Worm (Caenorhabditis elegans) whole organism, L2 larva: ENCODE measurements around the gene ZC239.13.

ENCODE experiments used
- C34F6.9 ChIP-seq: fragments of 150-350 bp; optimal IDR thresholded peaks from 2 replicates; lab custom pipeline; 2014; ENCODE audit warnings: missing biosample characterization, missing genetic modification characterization
- F13H6.1 ChIP-seq: sonication (generic microtip); optimal IDR thresholded peaks from 2 replicates; lab custom pipeline; 2016; ENCODE audit warnings: missing genetic modification characterization, missing compliant biosample characterization
- R02D3.7 ChIP-seq: fragments of 150-350 bp; optimal IDR thresholded peaks from 2 replicates; lab custom pipeline; 2014; ENCODE audit warnings: missing biosample characterization, missing genetic modification characterization
- Y55F3AM.14 ChIP-seq: fragments of 200-800 bp; sonication (Bioruptor generic); optimal IDR thresholded peaks from 2 replicates; lab custom pipeline; 2018; ENCODE audit warnings: mild to moderate bottlenecking, missing genetic modification characterization, missing compliant biosample characterization
- ZK546.5 ChIP-seq: sonication (generic microtip); optimal IDR thresholded peaks from 2 replicates; lab custom pipeline; 2017; ENCODE audit warnings: missing biosample characterization, missing genetic modification characterization
- alr-1 ChIP-seq: fragments of 150-350 bp; optimal IDR thresholded peaks from 2 replicates; lab custom pipeline; 2014; ENCODE audit warnings: missing biosample characterization, missing genetic modification characterization
- ama-1 ChIP-seq: fragments of 150-350 bp; optimal IDR thresholded peaks from 2 replicates; lab custom pipeline; 2018; ENCODE audit warnings: inconsistent platforms
- ceh-82 ChIP-seq: fragments of 150-350 bp; optimal IDR thresholded peaks from 2 replicates; lab custom pipeline; 2014; ENCODE audit warnings: missing biosample characterization, missing genetic modification characterization
- elt-3 ChIP-seq: sonication (generic microtip); optimal IDR thresholded peaks from 2 replicates; lab custom pipeline; 2017; ENCODE audit warnings: missing biosample characterization, missing genetic modification characterization
- fos-1 ChIP-seq: fragments of 150-350 bp; optimal IDR thresholded peaks from 2 replicates; lab custom pipeline; 2014; ENCODE audit warnings: missing biosample characterization, missing genetic modification characterization
- gmeb-1 ChIP-seq: fragments of 150-350 bp; optimal IDR thresholded peaks from 2 replicates; lab custom pipeline; 2014; ENCODE audit warnings: missing biosample characterization, missing genetic modification characterization
- lin-13 ChIP-seq: fragments of 150-350 bp; optimal IDR thresholded peaks from 2 replicates; lab custom pipeline; 2014; ENCODE audit warnings: missing biosample characterization, missing genetic modification reagents, missing genetic modification characterization
- lin-39 ChIP-seq: fragments of 150-350 bp; optimal IDR thresholded peaks from 2 replicates; lab custom pipeline; 2014; ENCODE audit warnings: missing biosample characterization, missing genetic modification reagents, missing genetic modification characterization
- lsy-2 ChIP-seq, 2 experiments: fragments of 150-350 bp in 1 of 2; sonication (generic microtip) in 1 of 2; optimal IDR thresholded peaks; 2 replicates each; lab custom pipeline; 2014 to 2017; ENCODE audit warnings: missing biosample characterization in 2 of 2, missing genetic modification characterization in 2 of 2
- mab-5 ChIP-seq: fragments of 150-350 bp; optimal IDR thresholded peaks from 2 replicates; lab custom pipeline; 2014; ENCODE audit warnings: missing biosample characterization, missing genetic modification characterization
- mbf-1 ChIP-seq: sonication (generic microtip); optimal IDR thresholded peaks from 2 replicates; lab custom pipeline; 2017; ENCODE audit warnings: missing biosample characterization, missing genetic modification characterization
- nhr-10 ChIP-seq: sonication (generic microtip); optimal IDR thresholded peaks from 2 replicates; lab custom pipeline; 2017; ENCODE audit warnings: missing biosample characterization, missing genetic modification characterization
- nhr-11 ChIP-seq: fragments of 150-350 bp; optimal IDR thresholded peaks from 2 replicates; lab custom pipeline; 2014; ENCODE audit warnings: missing biosample characterization, missing genetic modification characterization
- nhr-12 ChIP-seq: fragments of 150-350 bp; optimal IDR thresholded peaks from 2 replicates; lab custom pipeline; 2014; ENCODE audit warnings: missing biosample characterization, missing genetic modification characterization
- nhr-129 ChIP-seq: fragments of 150-350 bp; optimal IDR thresholded peaks from 2 replicates; lab custom pipeline; 2014; ENCODE audit warnings: missing biosample characterization, missing genetic modification characterization
- nhr-23 ChIP-seq: fragments of 150-350 bp; optimal IDR thresholded peaks from 2 replicates; lab custom pipeline; 2014; ENCODE audit warnings: missing biosample characterization, missing genetic modification reagents, missing genetic modification characterization
- nhr-237 ChIP-seq: fragments of 150-350 bp; optimal IDR thresholded peaks from 2 replicates; lab custom pipeline; 2014; ENCODE audit warnings: missing biosample characterization, missing genetic modification characterization
- nhr-6 ChIP-seq: fragments of 150-350 bp; optimal IDR thresholded peaks from 2 replicates; lab custom pipeline; 2014; ENCODE audit warnings: missing biosample characterization, missing genetic modification characterization
- nhr-77 ChIP-seq: fragments of 150-350 bp; optimal IDR thresholded peaks from 2 replicates; lab custom pipeline; 2014; ENCODE audit warnings: missing biosample characterization, missing genetic modification characterization
- peb-1 ChIP-seq: fragments of 150-350 bp; optimal IDR thresholded peaks from 2 replicates; lab custom pipeline; 2014; ENCODE audit warnings: missing biosample characterization, missing genetic modification characterization
- sem-4 ChIP-seq: fragments of 150-350 bp; optimal IDR thresholded peaks from 2 replicates; lab custom pipeline; 2014; ENCODE audit warnings: missing biosample characterization, missing genetic modification reagents, missing genetic modification characterization
- skn-1 ChIP-seq: sonication (generic microtip); optimal IDR thresholded peaks from 2 replicates; lab custom pipeline; 2017; ENCODE audit warnings: missing biosample characterization, missing genetic modification characterization
- sma-3 ChIP-seq: sonication (generic microtip); optimal IDR thresholded peaks from 2 replicates; lab custom pipeline; 2016; ENCODE audit warnings: missing genetic modification reagents, missing genetic modification characterization, missing compliant biosample characterization
- snpc-4 ChIP-seq: fragments of 150-350 bp; optimal IDR thresholded peaks from 2 replicates; lab custom pipeline; 2014; ENCODE audit warnings: missing biosample characterization, missing genetic modification characterization
- unc-55 ChIP-seq: fragments of 150-350 bp; sonication (generic microtip); optimal IDR thresholded peaks from 3 replicates; lab custom pipeline; 2014; ENCODE audit warnings: missing biosample characterization, missing genetic modification reagents, missing genetic modification characterization
- unc-62 ChIP-seq: fragments of 150-350 bp; optimal IDR thresholded peaks from 2 replicates; lab custom pipeline; 2014; ENCODE audit warnings: missing biosample characterization, missing genetic modification reagents, missing genetic modification characterization
- ztf-1 ChIP-seq: fragments of 200-800 bp; sonication (Bioruptor generic); conservative IDR thresholded peaks from 2 replicates; pipeline ENCODE4 v1.3.6; 2022; ENCODE audit warnings: missing genetic modification characterization, missing compliant biosample characterization
- ztf-11 ChIP-seq: sonication (generic microtip); optimal IDR thresholded peaks from 2 replicates; lab custom pipeline; 2017; ENCODE audit warnings: missing biosample characterization, missing genetic modification characterization
- ztf-4 ChIP-seq: fragments of 150-350 bp; optimal IDR thresholded peaks from 2 replicates; lab custom pipeline; 2014; ENCODE audit warnings: missing biosample characterization, missing genetic modification characterization

ZC239.13 gene

DNA sequence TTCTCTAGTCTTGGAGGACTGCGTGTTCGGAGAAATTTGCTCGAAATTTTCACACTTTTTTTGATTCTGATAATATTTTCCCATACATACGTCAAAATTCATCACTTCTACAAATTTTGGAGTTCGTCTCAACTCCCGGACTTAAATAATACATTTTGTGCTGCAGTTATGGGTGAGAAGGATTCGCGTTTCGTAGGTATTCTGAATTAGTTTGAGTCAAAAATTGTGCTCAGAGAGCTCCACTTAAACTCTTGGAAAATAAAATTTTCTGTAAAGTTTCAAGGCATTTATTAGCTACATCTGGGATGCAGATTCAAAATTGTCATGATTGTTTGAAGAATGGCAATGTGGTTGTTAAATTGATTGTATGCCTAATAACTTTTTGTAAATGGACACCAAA, 8.7 kb downstream of the ZC239.13 start, which contains the start of gene ZC239.4:
Gene ZC239.4 (plus strand): TSS at position 301 of the 400 bp plus-strand sequence.
- TF ChIP-seq sem-4 (tag; lab: Kevin White, UChicago) (no peak), ZK546.5 (no peak), ztf-1 (no peak), lin-39 (tag; lab: Kevin White, UChicago) (no peak), snpc-4 (tag; lab: Kevin White, UChicago) (no peak), gmeb-1 (tag; lab: Kevin White, UChicago) (no peak), ama-1 (lab: Kevin White, UChicago) (no peak), peb-1 (no peak), nhr-10 (tag; lab: Kevin White, UChicago) (no peak), nhr-129 (tag; lab: Kevin White, UChicago) (no peak), ztf-11 (tag; lab: Kevin White, UChicago) (no peak)

DNA sequence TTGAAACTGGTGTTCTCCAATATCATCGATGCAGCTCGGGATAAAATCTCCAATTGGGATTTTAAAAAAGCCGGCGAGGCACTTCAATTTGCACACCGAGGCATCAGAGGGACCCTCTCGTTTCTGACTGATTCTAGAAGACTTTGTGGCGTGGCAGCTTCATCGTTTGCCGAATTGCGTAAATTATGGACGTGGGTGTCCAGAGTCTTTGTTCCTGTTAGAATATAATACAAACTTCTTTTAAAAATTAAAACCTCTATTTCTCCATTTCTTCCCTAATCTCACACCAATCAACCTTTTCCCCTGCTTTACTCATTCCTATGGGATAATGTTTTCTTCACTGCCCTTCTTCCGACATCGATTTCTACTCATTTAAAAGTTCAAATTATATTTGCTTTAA, 12.3 kb downstream of the ZC239.13 start, which contains the start of gene ZC239.5:
Gene ZC239.5 (plus strand): TSS at position 301 of the 400 bp plus-strand sequence.
- no peak for TF ChIP-seq sem-4 (tag; lab: Kevin White, UChicago)

DNA sequence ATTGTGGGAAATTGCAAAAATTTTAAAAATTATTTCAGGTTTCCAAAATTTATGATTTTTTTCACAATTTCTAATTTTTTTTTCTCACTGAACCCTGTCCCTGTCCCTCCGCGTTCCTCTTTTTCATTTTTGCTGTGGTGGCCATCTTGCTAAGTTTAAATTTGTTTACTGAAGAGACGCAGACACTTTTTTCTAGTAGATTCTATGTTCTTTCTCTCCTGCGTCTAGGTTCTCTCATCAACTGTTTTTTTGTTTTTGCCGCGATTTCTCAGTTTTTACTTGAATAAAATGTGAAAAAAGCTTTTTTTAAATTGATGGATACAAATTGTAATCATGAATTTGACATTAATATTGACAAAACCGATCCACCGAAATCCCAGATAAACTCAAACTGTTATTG, 13.4 kb downstream of the ZC239.13 start, which contains the start of gene ZC239.6:
Gene ZC239.6 (plus strand): TSS at position 381 of the 400 bp plus-strand sequence.
- no peak for TF ChIP-seq sma-3
- no peak for TF ChIP-seq mab-5
- no peak for TF ChIP-seq nhr-77 (tag; lab: Kevin White, UChicago)
- TF ChIP-seq fos-1 (tag; lab: Kevin White, UChicago): peak; percentile 10
- no peak for TF ChIP-seq ceh-82 (tag; lab: Kevin White, UChicago)
- TF ChIP-seq ztf-11 (tag; lab: Kevin White, UChicago): no peak
- no peak for TF ChIP-seq nhr-10 (tag; lab: Kevin White, UChicago)
- TF ChIP-seq F13H6.1 (tag; lab: Kevin White, UChicago): no peak
- TF ChIP-seq ztf-4: no peak
- TF ChIP-seq gmeb-1 (tag; lab: Kevin White, UChicago): no peak
- TF ChIP-seq lin-13 (GFP tag; lab: Kevin White, UChicago): no peak
- TF ChIP-seq C34F6.9: peak; percentile 80
- no peak for TF ChIP-seq unc-62 (GFP tag; lab: Kevin White, UChicago)
- TF ChIP-seq lsy-2 (tag; optimal IDR thresholded peaks at IDR 0.05; lab: Kevin White, UChicago): peak in 1 of 2 experiments; percentile 61
- TF ChIP-seq unc-55 (GFP tag; lab: Kevin White, UChicago): peak; percentile 43
- peak; percentile 15 for TF ChIP-seq ama-1 (lab: Kevin White, UChicago)
- no peak for TF ChIP-seq R02D3.7 (tag; lab: Kevin White, UChicago)
- TF ChIP-seq nhr-6 (tag; lab: Kevin White, UChicago): no peak
- TF ChIP-seq elt-3: no peak
- TF ChIP-seq Y55F3AM.14 (GFP tag; lab: Kevin White, UChicago): no peak
- no peak for TF ChIP-seq peb-1
- no peak for TF ChIP-seq nhr-11 (tag; lab: Kevin White, UChicago)

DNA sequence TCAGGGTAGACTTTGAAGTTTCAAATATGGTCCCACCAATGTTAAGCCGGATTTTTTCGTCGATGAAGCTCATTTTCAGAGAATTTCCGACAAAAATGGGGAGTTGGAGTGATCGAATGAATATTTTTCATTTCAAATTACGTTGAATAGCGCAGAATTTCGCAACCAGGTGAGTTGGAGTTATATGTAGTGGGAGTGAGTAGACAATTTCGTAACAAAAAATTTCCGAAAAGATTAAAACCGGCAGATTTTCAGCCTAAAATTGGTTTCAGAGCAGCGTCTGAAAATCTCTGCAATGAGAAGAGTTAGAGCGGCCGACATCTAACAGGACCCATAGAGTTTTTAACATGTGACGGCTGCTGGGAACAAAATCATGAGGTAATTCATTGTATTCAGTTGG, 14.0 kb downstream of the ZC239.13 start, which contains the start of gene sdz-35:
Gene sdz-35 (minus strand): TSS at position 101 of the 400 bp plus-strand sequence.
- TF ChIP-seq ceh-82 (tag; lab: Kevin White, UChicago) (no peak), skn-1 (tag; lab: Kevin White, UChicago) (no peak), lin-13 (GFP tag; lab: Kevin White, UChicago) (no peak), mbf-1 (tag; lab: Kevin White, UChicago) (no peak), lsy-2 (tag; optimal IDR thresholded peaks at IDR 0.05; lab: Kevin White, UChicago) (no peak), nhr-12 (tag; lab: Kevin White, UChicago) (no peak), snpc-4 (tag; lab: Kevin White, UChicago) (no peak), ztf-4 (no peak), unc-62 (GFP tag; lab: Kevin White, UChicago) (no peak), nhr-23 (tag; lab: Kevin White, UChicago) (no peak), fos-1 (tag; lab: Kevin White, UChicago) (no peak), alr-1 (tag; lab: Kevin White, UChicago) (no peak), lin-39 (tag; lab: Kevin White, UChicago) (no peak), nhr-6 (tag; lab: Kevin White, UChicago) (no peak), nhr-10 (tag; lab: Kevin White, UChicago) (no peak), sma-3 (no peak), nhr-237 (tag; lab: Kevin White, UChicago) (no peak), nhr-129 (tag; lab: Kevin White, UChicago) (no peak)
